Worm (Caenorhabditis elegans) whole organism, L1 larva: ENCODE data around the gene prp-3.

Source experiments
- C34B4.2 ChIP-seq: sonication (generic microtip); optimal IDR thresholded peaks from 2 replicates; lab custom pipeline; 2017; ENCODE audit warnings: mild to moderate bottlenecking, missing genetic modification characterization, missing compliant biosample characterization
- F16B12.6 ChIP-seq: fragments of 150-350 bp; optimal IDR thresholded peaks from 2 replicates; lab custom pipeline; 2014; ENCODE audit warnings: missing biosample characterization, missing genetic modification characterization
- Y116A8C.19 ChIP-seq: sonication (generic microtip); optimal IDR thresholded peaks from 2 replicates; lab custom pipeline; 2016; ENCODE audit warnings: missing compliant biosample characterization, missing genetic modification characterization, borderline replicate concordance
- aly-2 ChIP-seq: fragments of 150-350 bp; optimal IDR thresholded peaks from 2 replicates; lab custom pipeline; 2014; ENCODE audit warnings: missing biosample characterization, missing genetic modification characterization
- ces-1 ChIP-seq: fragments of 150-350 bp; optimal IDR thresholded peaks from 2 replicates; lab custom pipeline; 2014; ENCODE audit warnings: missing biosample characterization, missing genetic modification reagents, missing genetic modification characterization
- dsc-1 ChIP-seq: sonication (generic microtip); optimal IDR thresholded peaks from 2 replicates; lab custom pipeline; 2016; ENCODE audit warnings: mild to moderate bottlenecking, missing genetic modification characterization, missing compliant biosample characterization
- efl-3 ChIP-seq: fragments of 200-800 bp; sonication (Bioruptor generic); optimal IDR thresholded peaks from 2 replicates; lab custom pipeline; 2018; ENCODE audit warnings: mild to moderate bottlenecking, missing genetic modification characterization, missing compliant biosample characterization
- elt-2 ChIP-seq: sonication (generic microtip); optimal IDR thresholded peaks from 2 replicates; lab custom pipeline; 2016; ENCODE audit warnings: missing genetic modification characterization, mild to moderate bottlenecking, inconsistent platforms, missing compliant biosample characterization, missing genetic modification reagents
- irx-1 ChIP-seq: sonication (generic microtip); optimal IDR thresholded peaks from 2 replicates; lab custom pipeline; 2016; ENCODE audit warnings: missing genetic modification characterization, missing compliant biosample characterization
- lin-13 ChIP-seq: fragments of 150-350 bp; optimal IDR thresholded peaks from 2 replicates; lab custom pipeline; 2014; ENCODE audit warnings: missing biosample characterization, missing genetic modification reagents, missing genetic modification characterization
- lin-35 ChIP-seq, 2 experiments: fragments of 150-350 bp; optimal IDR thresholded peaks; 2 replicates each; lab custom pipeline; 2014; ENCODE audit warnings: missing biosample characterization in 2 of 2, missing genetic modification characterization in 2 of 2, missing genetic modification reagents in 2 of 2
- lsy-2 ChIP-seq, 2 experiments: fragments of 150-350 bp; optimal IDR thresholded peaks; 2 replicates each; lab custom pipeline; 2014; ENCODE audit warnings: missing biosample characterization in 2 of 2, missing genetic modification characterization in 2 of 2
- nhr-12 ChIP-seq: sonication (generic microtip); optimal IDR thresholded peaks from 2 replicates; lab custom pipeline; 2017; ENCODE audit warnings: missing biosample characterization, missing genetic modification characterization
- nhr-20 ChIP-seq: sonication (generic microtip); optimal IDR thresholded peaks from 2 replicates; lab custom pipeline; 2016; ENCODE audit warnings: mild to moderate bottlenecking, missing genetic modification characterization, missing compliant biosample characterization
- nhr-237 ChIP-seq: fragments of 150-350 bp; optimal IDR thresholded peaks from 2 replicates; lab custom pipeline; 2014; ENCODE audit warnings: missing biosample characterization, missing genetic modification characterization
- nhr-28 ChIP-seq: fragments of 150-350 bp; optimal IDR thresholded peaks from 2 replicates; lab custom pipeline; 2014; ENCODE audit warnings: missing biosample characterization, missing genetic modification characterization
- nhr-71 ChIP-seq: sonication (generic microtip); optimal IDR thresholded peaks from 2 replicates; lab custom pipeline; 2016; ENCODE audit warnings: mild to moderate bottlenecking, missing genetic modification characterization, moderate library complexity, missing compliant biosample characterization
- nhr-76 ChIP-seq: sonication (generic microtip); optimal IDR thresholded peaks from 2 replicates; lab custom pipeline; 2017; ENCODE audit warnings: missing biosample characterization, missing genetic modification characterization
- nhr-77 ChIP-seq: fragments of 150-350 bp; optimal IDR thresholded peaks from 2 replicates; lab custom pipeline; 2014; ENCODE audit warnings: missing biosample characterization, missing genetic modification characterization
- nhr-84 ChIP-seq: sonication (generic microtip); optimal IDR thresholded peaks from 2 replicates; lab custom pipeline; 2017; ENCODE audit warnings: missing biosample characterization, missing genetic modification characterization
- nhr-90 ChIP-seq: sonication (generic microtip); optimal IDR thresholded peaks from 2 replicates; lab custom pipeline; 2016; ENCODE audit warnings: mild to moderate bottlenecking, missing genetic modification characterization, missing compliant biosample characterization; ENCODE audit not compliant: poor library complexity
- pax-3 ChIP-seq: fragments of 200-800 bp; sonication (Bioruptor generic); optimal IDR thresholded peaks from 2 replicates; lab custom pipeline; 2018; ENCODE audit warnings: mild to moderate bottlenecking, missing genetic modification characterization, moderate library complexity, missing compliant biosample characterization
- pqm-1 ChIP-seq: sonication (generic microtip); optimal IDR thresholded peaks from 3 replicates; lab custom pipeline; 2017; ENCODE audit warnings: missing biosample characterization, missing genetic modification characterization
- rnt-1 ChIP-seq: sonication (generic microtip); optimal IDR thresholded peaks from 2 replicates; lab custom pipeline; 2016; ENCODE audit warnings: mild to moderate bottlenecking, missing genetic modification characterization, moderate library complexity, missing compliant biosample characterization
- snu-23 ChIP-seq: sonication (generic microtip); optimal IDR thresholded peaks from 2 replicates; lab custom pipeline; 2016; ENCODE audit warnings: missing genetic modification characterization, missing compliant biosample characterization
- sup-37 ChIP-seq: fragments of 200-800 bp; sonication (Bioruptor generic); optimal IDR thresholded peaks from 2 replicates; lab custom pipeline; 2018; ENCODE audit warnings: mild to moderate bottlenecking, missing genetic modification characterization, missing compliant biosample characterization
- tbx-2 ChIP-seq: sonication (generic microtip); optimal IDR thresholded peaks from 2 replicates; lab custom pipeline; 2016; ENCODE audit warnings: missing genetic modification characterization, missing compliant biosample characterization
- unc-130 ChIP-seq: fragments of 150-350 bp; optimal IDR thresholded peaks from 2 replicates; lab custom pipeline; 2017; ENCODE audit warnings: missing biosample characterization, missing genetic modification characterization, inconsistent platforms
- unc-30 ChIP-seq: sonication (generic microtip); optimal IDR thresholded peaks from 2 replicates; lab custom pipeline; 2017; ENCODE audit warnings: missing biosample characterization, missing genetic modification characterization
- unc-62 ChIP-seq: fragments of 150-350 bp; optimal IDR thresholded peaks from 2 replicates; lab custom pipeline; 2014; ENCODE audit warnings: missing biosample characterization, missing genetic modification reagents, missing genetic modification characterization
- vab-15 ChIP-seq: sonication (generic microtip); optimal IDR thresholded peaks from 2 replicates; lab custom pipeline; 2017; ENCODE audit warnings: missing genotype, mild to moderate bottlenecking, missing genetic modification characterization, missing compliant biosample characterization
- zip-4 ChIP-seq: fragments of 200-800 bp; sonication (Bioruptor generic); optimal IDR thresholded peaks from 2 replicates; lab custom pipeline; 2018; ENCODE audit warnings: mild to moderate bottlenecking, missing genetic modification characterization, moderate library complexity, missing compliant biosample characterization

The prp-3 gene

DNA sequence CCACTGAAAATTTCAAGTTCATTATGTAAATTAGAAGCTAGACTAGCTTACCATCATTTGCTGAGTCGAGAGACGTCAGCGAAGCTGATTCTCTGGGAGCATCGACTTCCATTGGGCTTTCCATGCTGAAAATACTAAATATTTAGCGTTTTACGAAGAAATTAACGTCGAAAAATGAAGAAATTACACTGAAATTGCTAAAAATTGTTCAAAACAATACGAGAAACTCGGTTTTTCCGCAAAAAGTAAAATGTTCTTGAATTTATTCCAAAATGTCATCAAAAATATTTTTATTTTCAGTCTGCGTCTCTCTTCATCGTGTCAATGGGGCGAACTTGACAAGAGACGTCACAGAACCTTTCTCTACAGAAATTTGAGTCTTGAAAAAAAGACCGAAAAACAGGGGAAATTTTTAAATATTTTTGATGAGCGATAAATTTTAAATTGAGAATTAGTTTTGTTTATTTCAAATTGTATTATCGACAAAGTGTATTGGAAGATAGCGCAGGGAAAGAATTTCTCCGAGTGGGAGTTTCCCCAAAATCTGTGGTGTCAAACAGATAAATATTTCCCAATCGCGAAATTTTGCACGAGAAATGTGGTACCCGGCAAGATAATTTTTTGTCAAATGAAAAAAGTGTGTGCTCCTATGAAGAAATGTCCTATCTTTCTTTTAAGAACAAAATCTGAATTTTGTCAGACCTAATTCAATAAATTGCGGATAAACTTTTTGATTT, 32.8 kb upstream of the prp-3 start, which contains the start of gene ecps-1 (continued):
- TF ChIP-seq lsy-2 (tag; optimal IDR thresholded peaks at IDR 0.05; lab: Kevin White, UChicago) (peak; percentile 92), vab-15 (tag; lab: Kevin White, UChicago) (peak; percentile 1), zip-4 (GFP tag; lab: Kevin White, UChicago) (peak; percentile 70), C34B4.2 (tag; lab: Kevin White, UChicago) (no peak), dsc-1 (peak; percentile 80), unc-30 (tag; lab: Kevin White, UChicago) (no peak), nhr-76 (no peak), nhr-20 (tag; lab: Kevin White, UChicago) (peak; percentile 92)

DNA sequence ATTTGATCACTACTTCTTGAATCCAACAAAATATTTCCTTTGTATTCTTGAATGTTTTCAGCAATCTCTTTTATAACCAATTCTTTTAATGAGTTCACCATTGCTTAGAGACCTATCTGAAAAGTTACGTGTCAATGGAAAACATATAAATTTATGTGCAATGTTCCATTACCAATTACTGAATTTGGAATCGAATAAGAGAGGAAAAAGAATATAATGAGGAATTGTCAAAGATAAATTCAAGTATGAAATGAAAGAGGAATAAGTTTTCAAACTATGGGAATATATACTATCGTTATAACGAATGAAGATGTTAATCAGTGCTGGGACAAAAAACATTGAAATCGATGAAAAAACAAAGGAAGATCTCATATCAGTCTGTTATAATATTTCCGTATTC, 23.2 kb upstream of the prp-3 start, which contains the start of gene H04D03.4:
Gene H04D03.4, minus strand, starts transcription at position 101 of the 400 bp plus-strand sequence.
- TF ChIP-seq sup-37 (GFP tag; lab: Kevin White, UChicago): no peak
- TF ChIP-seq nhr-71 (tag; lab: Kevin White, UChicago): no peak
- no peak for TF ChIP-seq nhr-77
- TF ChIP-seq unc-130 (tag; lab: Kevin White, UChicago): no peak
- TF ChIP-seq tbx-2 (tag; lab: Kevin White, UChicago): no peak
- no peak for TF ChIP-seq nhr-28 (tag; lab: Kevin White, UChicago)
- no peak for TF ChIP-seq ces-1 (GFP tag; lab: Kevin White, UChicago)
- TF ChIP-seq nhr-237 (tag; lab: Kevin White, UChicago): no peak
- no peak for TF ChIP-seq pax-3

DNA sequence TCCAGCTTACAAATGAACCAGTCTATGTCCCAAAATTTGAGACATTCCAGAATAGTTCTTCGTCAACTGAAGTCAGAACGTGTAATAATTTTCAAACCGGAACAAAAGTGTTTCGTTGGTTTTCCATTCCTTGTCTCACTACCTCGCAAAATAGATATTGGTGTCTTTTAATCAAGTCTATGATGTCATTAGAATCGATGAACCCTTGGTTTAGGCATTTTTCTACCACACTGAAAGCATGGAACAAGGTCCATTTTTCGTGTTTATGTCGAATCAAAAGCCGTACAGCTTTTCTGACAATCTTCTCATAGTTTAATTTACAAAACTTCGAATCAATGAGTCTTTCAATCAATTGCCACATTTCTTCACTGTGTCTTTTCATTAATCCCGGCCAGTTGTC, 18.9 kb upstream of the prp-3 start, which contains the start of gene H04D03.7:
Gene H04D03.7, minus strand, starts transcription at position 101 of the 400 bp plus-strand sequence.
- TF ChIP-seq nhr-84 (tag; lab: Kevin White, UChicago): no peak
- no peak for TF ChIP-seq pqm-1 (tag; lab: Kevin White, UChicago)
- no peak for TF ChIP-seq nhr-90 (tag; lab: Kevin White, UChicago)
- TF ChIP-seq rnt-1 (tag; lab: Kevin White, UChicago): no peak

DNA sequence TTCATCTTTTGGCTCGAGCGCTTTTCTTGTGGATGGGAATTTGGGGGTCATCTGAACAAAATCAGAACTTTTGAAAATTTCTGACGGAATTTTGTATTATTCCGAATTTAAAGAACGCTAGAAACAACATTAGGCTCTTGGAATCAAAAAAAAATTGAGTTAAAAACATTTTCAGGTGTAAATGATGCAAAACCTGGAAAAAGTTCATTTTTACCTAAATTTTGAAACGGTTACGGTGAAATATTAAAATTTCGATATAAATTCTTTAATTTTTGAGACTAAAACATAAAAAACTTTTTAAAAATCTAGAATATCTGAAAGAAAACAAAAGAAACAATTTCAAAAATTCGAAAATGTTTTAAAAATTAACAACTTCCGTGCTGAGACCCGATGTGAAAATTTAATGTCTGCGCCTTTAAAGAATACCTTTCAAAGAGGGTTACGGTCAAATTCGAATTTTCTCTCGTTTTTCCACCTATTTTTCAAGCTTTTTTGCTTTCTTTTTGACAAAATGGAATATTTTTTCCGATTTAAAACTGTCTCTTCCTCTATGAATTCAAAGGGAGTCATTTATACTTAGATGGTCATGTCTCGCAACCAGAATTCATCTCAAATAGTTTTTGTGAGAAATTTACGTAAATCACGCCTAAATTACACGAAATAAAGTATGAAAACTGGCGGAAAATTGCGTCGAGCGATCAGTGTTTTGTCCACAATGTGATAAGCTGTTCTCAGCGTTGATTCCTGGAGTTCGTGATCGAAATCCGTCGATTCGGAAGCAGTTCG, 14.8 kb upstream of the prp-3 start, which contains the start of the genes H04D03.2 and ecps-2:
Gene H04D03.2, minus strand, starts transcription at position 51 of the 786 bp plus-strand sequence.
Gene ecps-2, plus strand, starts transcription at position 736 of the 786 bp plus-strand sequence.
- no peak for TF ChIP-seq lin-13 (GFP tag; lab: Kevin White, UChicago)
- no peak for TF ChIP-seq nhr-84 (tag; lab: Kevin White, UChicago)
- TF ChIP-seq elt-2: no peak
- TF ChIP-seq nhr-12 (tag; lab: Kevin White, UChicago): no peak
- no peak for TF ChIP-seq Y116A8C.19 (tag; lab: Kevin White, UChicago)
- no peak for TF ChIP-seq irx-1 (tag; lab: Kevin White, UChicago)
- no peak for TF ChIP-seq efl-3
- TF ChIP-seq unc-62: no peak
- TF ChIP-seq aly-2: no peak
- no peak for TF ChIP-seq snu-23 (GFP tag; lab: Kevin White, UChicago)
- TF ChIP-seq lin-35 (GFP tag; optimal IDR thresholded peaks at IDR 0.05; lab: Kevin White, UChicago): no peak
- TF ChIP-seq unc-30 (tag; lab: Kevin White, UChicago): no peak
- TF ChIP-seq unc-130 (tag; lab: Kevin White, UChicago): no peak
- no peak for TF ChIP-seq ces-1 (GFP tag; lab: Kevin White, UChicago)
- no peak for TF ChIP-seq F16B12.6 (tag; lab: Kevin White, UChicago)
- TF ChIP-seq, all 84 proteins: peak for 0
